Fruit fly (Drosophila melanogaster): ENCODE measurements around the gene CG32161.

The CG32161 gene

dm6 chr3L:16873679-16874078 is 27.7 kb downstream of the CG32161 start:
- no peak for TF ChIP-seq CG17806 (tag; optimal IDR thresholded peaks at IDR 0.05)
- TF ChIP-seq Ets98B (GFP tag; IDR thresholded peaks at IDR 0.05), result no peak
- no peak for TF ChIP-seq CG8301 (tag; optimal IDR thresholded peaks at IDR 0.05)

dm6 chr3L:16875484-16875883 is 29.5 kb downstream of the CG32161 start:
- TF ChIP-seq Pif1B (GFP tag; optimal IDR thresholded peaks at IDR 0.05), result no peak
- TF ChIP-seq Snoo (tag; optimal IDR thresholded peaks at IDR 0.05), result no peak
- TF ChIP-seq Ets98B (GFP tag; IDR thresholded peaks at IDR 0.05), result no peak
- no peak for TF ChIP-seq CG8159 (tag; optimal IDR thresholded peaks at IDR 0.05)
- TF ChIP-seq CG8301 (tag; optimal IDR thresholded peaks at IDR 0.05), result no peak
- TF ChIP-seq rn (GFP tag; IDR thresholded peaks at IDR 0.05), result no peak
- TF ChIP-seq CG9948 (tag; optimal IDR thresholded peaks at IDR 0.05), result no peak
- TF ChIP-seq CG4496 (GFP tag; IDR thresholded peaks at IDR 0.05), result no peak
- TF ChIP-seq CG14655 (GFP tag; optimal IDR thresholded peaks at IDR 0.05), result no peak
- no peak for TF ChIP-seq Pif1A (GFP tag; optimal IDR thresholded peaks at IDR 0.05)
- 0 out of 2 replicates have a peak, but pooled peaks have one; percentile 19 for TF ChIP-seq CG32121 (GFP tag; IDR thresholded peaks at IDR 0.05)
- TF ChIP-seq D1 (tag; optimal IDR thresholded peaks at IDR 0.05), result peak; percentile 68

dm6 chr3L:16875959-16876358 is 29.9 kb downstream of the CG32161 start:
- TF ChIP-seq CG17806 (tag; optimal IDR thresholded peaks at IDR 0.05), result no peak
- no peak for TF ChIP-seq CG12605 (GFP tag; IDR thresholded peaks at IDR 0.05)
- no peak for TF ChIP-seq D1 (tag; optimal IDR thresholded peaks at IDR 0.05)
- no peak for TF ChIP-seq Snoo (tag; optimal IDR thresholded peaks at IDR 0.05)
- no peak for TF ChIP-seq Pif1B (GFP tag; optimal IDR thresholded peaks at IDR 0.05)
- TF ChIP-seq EcR (GFP tag; optimal IDR thresholded peaks at IDR 0.05), result no peak
- no peak for TF ChIP-seq CG4496 (GFP tag; IDR thresholded peaks at IDR 0.05)
- TF ChIP-seq CG8159 (tag; optimal IDR thresholded peaks at IDR 0.05), result no peak
- no peak for TF ChIP-seq CG10348 (GFP tag; IDR thresholded peaks at IDR 0.05)
- no peak for TF ChIP-seq CG34367 (tag; optimal IDR thresholded peaks at IDR 0.05)
- no peak for TF ChIP-seq rn (GFP tag; IDR thresholded peaks at IDR 0.05)
- TF ChIP-seq CG32121 (GFP tag; IDR thresholded peaks at IDR 0.05), result no peak
- TF ChIP-seq CG13204 (GFP tag; optimal IDR thresholded peaks at IDR 0.05), result no peak
- no peak for TF ChIP-seq Pif1A (GFP tag; optimal IDR thresholded peaks at IDR 0.05)
- no peak for TF ChIP-seq CG8301 (tag; optimal IDR thresholded peaks at IDR 0.05)

dm6 chr3L:16876785-16877468 is 30.9 kb downstream of the CG32161 start, which contains the start of gene CG32170:
Gene CG32170, plus strand, starts transcription at chr3L:16877309.
- TF ChIP-seq CG4496 (GFP tag; IDR thresholded peaks at IDR 0.05), result peak; percentile 53; the same call in 1 of the 3 replicates
- TF ChIP-seq Snoo (tag; optimal IDR thresholded peaks at IDR 0.05), result no peak
- TF ChIP-seq CG13204 (GFP tag; optimal IDR thresholded peaks at IDR 0.05), result peak; percentile 29
- TF ChIP-seq CG34367 (tag; optimal IDR thresholded peaks at IDR 0.05), result no peak

- TF ChIP-seq EcR (GFP tag; optimal IDR thresholded peaks at IDR 0.05), result no peak
- no peak for TF ChIP-seq CG8159 (tag; optimal IDR thresholded peaks at IDR 0.05)
- no peak for TF ChIP-seq rn (GFP tag; IDR thresholded peaks at IDR 0.05)
- TF ChIP-seq Pif1A (GFP tag; optimal IDR thresholded peaks at IDR 0.05), result no peak
- TF ChIP-seq CG8301 (tag; optimal IDR thresholded peaks at IDR 0.05), result no peak
- no peak for TF ChIP-seq CG9948 (tag; optimal IDR thresholded peaks at IDR 0.05)
- no peak for TF ChIP-seq D1 (tag; optimal IDR thresholded peaks at IDR 0.05)
- TF ChIP-seq Pif1B (GFP tag; optimal IDR thresholded peaks at IDR 0.05), result no peak
- no peak for TF ChIP-seq CG17806 (tag; optimal IDR thresholded peaks at IDR 0.05)
- no peak for TF ChIP-seq CG13204 (GFP tag; optimal IDR thresholded peaks at IDR 0.05)
- TF ChIP-seq gl (tag; optimal IDR thresholded peaks at IDR 0.05), result no peak
- TF ChIP-seq fd96Ca (GFP tag; IDR thresholded peaks at IDR 0.05), result no peak
- TF ChIP-seq Snoo (tag; optimal IDR thresholded peaks at IDR 0.05), result no peak
- no peak for TF ChIP-seq CG12605 (GFP tag; IDR thresholded peaks at IDR 0.05)
- no peak for TF ChIP-seq CG14655 (GFP tag; optimal IDR thresholded peaks at IDR 0.05)
- no peak for TF ChIP-seq CG32121 (GFP tag; IDR thresholded peaks at IDR 0.05)
Measured at dm6 chr3L:16878830-16879536, 33.0 kb downstream of the CG32161 start.

- TF ChIP-seq CG8159 (tag; optimal IDR thresholded peaks at IDR 0.05), result no peak
- no peak for TF ChIP-seq CG9948 (tag; optimal IDR thresholded peaks at IDR 0.05)
- TF ChIP-seq CG12605 (GFP tag; IDR thresholded peaks at IDR 0.05), result no peak
- no peak for TF ChIP-seq CG13204 (GFP tag; optimal IDR thresholded peaks at IDR 0.05)
- no peak for TF ChIP-seq CG34367 (tag; optimal IDR thresholded peaks at IDR 0.05)
- 0 out of 2 replicates have a peak, but pooled peaks have one; percentile 11 for TF ChIP-seq CG32121 (GFP tag; IDR thresholded peaks at IDR 0.05)
- no peak for TF ChIP-seq CG4496 (GFP tag; IDR thresholded peaks at IDR 0.05)
Measured at dm6 chr3L:16881097-16881496, 35.1 kb downstream of the CG32161 start.

- TF ChIP-seq rn (GFP tag; IDR thresholded peaks at IDR 0.05), result no peak
- TF ChIP-seq Snoo (tag; optimal IDR thresholded peaks at IDR 0.05), result no peak
- peak; percentile 57 for TF ChIP-seq D1 (tag; optimal IDR thresholded peaks at IDR 0.05)
- TF ChIP-seq CG9948 (tag; optimal IDR thresholded peaks at IDR 0.05), result no peak
- TF ChIP-seq CG14655 (GFP tag; optimal IDR thresholded peaks at IDR 0.05), result peak; percentile 30
- no peak for TF ChIP-seq fd96Ca (GFP tag; IDR thresholded peaks at IDR 0.05)
- 0 out of 3 replicates have a peak, but pooled peaks have one; percentile 13 for TF ChIP-seq CG4496 (GFP tag; IDR thresholded peaks at IDR 0.05)
- no peak for TF ChIP-seq CG10348 (GFP tag; IDR thresholded peaks at IDR 0.05)
- no peak for TF ChIP-seq CG8159 (tag; optimal IDR thresholded peaks at IDR 0.05)
- peak; percentile 68 for TF ChIP-seq EcR (GFP tag; optimal IDR thresholded peaks at IDR 0.05)
- no peak for TF ChIP-seq gl (tag; optimal IDR thresholded peaks at IDR 0.05)
- TF ChIP-seq CG8301 (tag; optimal IDR thresholded peaks at IDR 0.05), result peak; percentile 30
Measured at dm6 chr3L:16884037-16884436, 38.0 kb downstream of the CG32161 start.

All from whole organism, pupa.